Worm (Caenorhabditis elegans): ENCODE results near the gene F56A8.8.
"Not testable (repeated sequence)": the region's sequence is repeated elsewhere in the genome, so short reads cannot be mapped to it uniquely, and the experiment has no call there.

F56A8.8 gene

DNA sequence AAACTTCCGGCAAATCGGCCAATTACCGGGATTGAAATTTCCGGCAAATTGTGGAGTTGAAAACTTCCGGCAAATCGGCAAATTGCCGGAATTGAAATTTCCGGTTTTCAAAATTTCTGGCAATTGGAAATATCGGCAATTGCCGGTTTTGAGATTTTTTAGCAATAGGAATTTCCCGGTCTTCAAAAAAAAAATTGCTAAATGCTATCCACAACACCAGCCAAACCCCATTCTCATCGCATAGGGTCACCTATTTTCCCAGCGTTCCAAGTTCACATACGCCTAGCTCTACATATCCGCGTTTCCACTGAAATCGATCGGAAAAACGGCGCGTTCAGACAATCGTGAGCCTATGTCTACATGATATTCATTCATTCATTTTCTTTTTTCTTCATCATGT lies at the start of gene F56A8.8:
Gene F56A8.8, plus strand, starts transcription at position 301 of the 400 bp plus-strand sequence.
- TF ChIP-seq pax-1 (tag; optimal IDR thresholded peaks at IDR 0.05) = no peak
- no peak for TF ChIP-seq sox-2 (GFP tag; IDR thresholded peaks at IDR 0.05)
- TF ChIP-seq F13H6.1 (tag; optimal IDR thresholded peaks at IDR 0.05) = no peak
- TF ChIP-seq madf-2 (tag; optimal IDR thresholded peaks at IDR 0.05) = no peak
- TF ChIP-seq sdc-2 (tag; optimal IDR thresholded peaks at IDR 0.05) = no peak
- TF ChIP-seq odd-2 (tag; optimal IDR thresholded peaks at IDR 0.05) = no peak
- TF ChIP-seq nfya-1 (tag; optimal IDR thresholded peaks at IDR 0.05) = no peak
- TF ChIP-seq che-1 (tag; optimal IDR thresholded peaks at IDR 0.05) = no peak
- TF ChIP-seq ceh-34 (tag; optimal IDR thresholded peaks at IDR 0.05) = no peak
- TF ChIP-seq elt-2 (tag; optimal IDR thresholded peaks at IDR 0.05) = no peak
- no peak for TF ChIP-seq rnt-1 (tag; optimal IDR thresholded peaks at IDR 0.05)
- TF ChIP-seq ref-2 (tag; optimal IDR thresholded peaks at IDR 0.05) = no peak
- no peak for TF ChIP-seq tbx-7 (tag; optimal IDR thresholded peaks at IDR 0.05)
- TF ChIP-seq ceh-9 (tag; optimal IDR thresholded peaks at IDR 0.05) = no peak
- no peak for TF ChIP-seq fkh-10 (GFP tag; optimal IDR thresholded peaks at IDR 0.05)
- no peak for TF ChIP-seq eyg-1 (tag; optimal IDR thresholded peaks at IDR 0.05)
- TF ChIP-seq ceh-30 (tag; optimal IDR thresholded peaks at IDR 0.05) = no peak
- TF ChIP-seq npax-4 (tag; optimal IDR thresholded peaks at IDR 0.05) = no peak
- no peak for TF ChIP-seq gmeb-2 (tag; optimal IDR thresholded peaks at IDR 0.05)

DNA sequence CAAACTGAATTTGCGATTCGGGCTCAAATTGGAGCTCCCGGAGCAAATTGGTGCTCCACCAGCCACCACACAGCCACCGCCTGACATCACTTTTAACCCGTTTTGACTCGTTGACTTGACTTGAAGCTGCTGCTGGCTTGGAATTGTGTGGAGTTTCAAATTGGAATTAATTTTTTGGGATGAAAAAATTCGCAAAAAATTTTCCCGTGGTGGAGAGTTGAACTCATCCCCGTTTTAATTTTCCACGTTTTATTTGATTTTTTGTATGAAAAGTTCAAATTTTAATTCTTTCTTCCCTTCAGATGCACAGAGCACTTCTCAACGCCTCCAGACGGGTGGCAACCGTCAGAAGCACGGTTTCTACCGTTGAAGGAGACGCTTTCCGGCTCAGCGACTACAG lies 40.2 kb upstream of the F56A8.8 start, which contains the start of gene Y43F4A.4:
Gene Y43F4A.4, plus strand, starts transcription at position 301 of the 400 bp plus-strand sequence.
- TF ChIP-seq ceh-6 (GFP tag; optimal IDR thresholded peaks at IDR 0.05); npax-4 (tag; optimal IDR thresholded peaks at IDR 0.05); ceh-48 (tag; optimal IDR thresholded peaks at IDR 0.05): not testable (repeated sequence)

DNA sequence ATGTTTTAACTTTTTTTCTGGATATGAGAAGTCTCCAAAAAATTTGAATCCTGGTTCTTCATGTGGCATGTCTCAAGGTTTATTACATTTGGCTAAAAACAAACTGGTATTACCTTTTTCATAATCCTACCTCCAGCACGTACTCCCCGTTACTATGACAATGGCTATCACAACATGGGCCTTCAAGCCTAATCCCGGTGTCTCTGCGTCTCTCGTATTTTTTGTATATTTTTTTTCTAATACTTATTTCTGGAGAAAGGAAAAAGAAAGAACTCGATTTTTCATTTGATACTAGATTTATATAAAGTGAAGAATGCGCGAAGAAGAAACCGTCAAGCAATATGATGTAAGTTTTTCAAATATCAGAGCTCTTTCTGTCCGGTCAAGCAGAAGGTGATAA lies 39.3 kb upstream of the F56A8.8 start, which contains the start of gene anoh-1:
Gene anoh-1, plus strand, starts transcription at position 301 of the 400 bp plus-strand sequence.
- TF ChIP-seq K02D7.2 (tag; optimal IDR thresholded peaks at IDR 0.05) (no peak), eyg-1 (tag; optimal IDR thresholded peaks at IDR 0.05) (no peak), pros-1 (tag; optimal IDR thresholded peaks at IDR 0.05) (no peak), unc-42 (tag; optimal IDR thresholded peaks at IDR 0.05) (no peak), ttx-3 (tag; optimal IDR thresholded peaks at IDR 0.05) (no peak)

DNA sequence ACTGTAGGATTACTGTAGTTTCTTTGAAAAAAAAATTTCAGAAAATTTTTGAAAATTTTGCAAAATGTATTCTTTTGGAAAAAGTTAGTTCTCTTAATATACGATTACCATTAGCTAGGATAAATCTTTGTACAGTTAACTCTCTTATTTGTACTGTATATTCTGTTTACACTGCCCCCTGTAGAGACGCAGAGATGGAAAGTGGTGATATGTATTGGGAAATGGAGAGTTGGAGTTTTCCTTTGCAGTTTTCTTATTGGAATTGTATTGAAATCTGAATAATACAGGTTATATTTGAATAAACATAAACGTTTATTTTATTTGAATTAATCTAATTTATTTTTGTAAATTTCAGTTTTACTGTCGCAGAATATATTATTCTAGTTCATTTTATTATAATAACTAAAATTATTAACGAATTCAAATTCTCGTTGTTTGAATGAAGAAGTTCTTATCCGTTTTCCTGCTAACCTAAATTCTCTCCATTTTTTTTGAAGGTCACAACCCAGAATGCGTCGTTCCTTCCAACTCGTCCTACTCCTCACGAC lies 31.3 kb upstream of the F56A8.8 start, which contains the start of gene F56A8.9:
Gene F56A8.9, plus strand, starts transcription at position 498 of the 548 bp plus-strand sequence.
- TF ChIP-seq odd-2 (tag; optimal IDR thresholded peaks at IDR 0.05) (no peak), pha-4 (tag; optimal IDR thresholded peaks at IDR 0.05) (no peak), eyg-1 (tag; optimal IDR thresholded peaks at IDR 0.05) (no peak), ceh-30 (tag; optimal IDR thresholded peaks at IDR 0.05) (no peak), npax-4 (tag; optimal IDR thresholded peaks at IDR 0.05) (no peak), unc-55 (GFP tag; optimal IDR thresholded peaks at IDR 0.05) (no peak), tbx-7 (tag; optimal IDR thresholded peaks at IDR 0.05) (no peak), madf-2 (tag; optimal IDR thresholded peaks at IDR 0.05) (no peak), ttx-3 (tag; optimal IDR thresholded peaks at IDR 0.05) (no peak), pag-3 (tag; optimal IDR thresholded peaks at IDR 0.05; ENCODE audit: borderline replicate concordance) (no peak), ahr-1 (tag; optimal IDR thresholded peaks at IDR 0.05) (no peak)

DNA sequence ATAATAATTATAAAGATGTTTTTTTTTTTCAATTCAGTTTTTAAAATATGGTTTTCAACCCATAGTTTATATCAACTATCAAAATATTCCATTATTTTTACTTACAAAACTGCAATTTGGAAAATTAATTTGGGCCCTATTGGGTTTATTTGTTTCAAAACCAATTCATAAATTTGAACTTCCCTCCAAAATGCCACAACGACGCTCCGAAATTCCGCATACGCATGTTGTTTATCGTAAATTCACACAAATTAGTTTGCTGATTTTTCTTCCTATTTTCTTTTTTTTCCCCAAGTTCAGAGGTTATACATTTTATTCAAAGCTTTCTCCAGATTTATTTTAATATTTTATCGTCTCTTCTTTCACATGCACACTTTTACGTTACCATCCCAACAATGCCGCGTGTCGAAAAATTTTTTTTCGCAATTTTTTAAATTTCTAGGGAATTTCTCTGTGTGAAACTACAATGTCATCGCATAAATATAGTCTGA lies 29.0 kb upstream of the F56A8.8 start, which contains the start of gene F56A8.3:
Gene F56A8.3, plus strand, starts transcription at position 441 of the 491 bp plus-strand sequence.
- TF ChIP-seq C38D4.7 (GFP tag; optimal IDR thresholded peaks at IDR 0.05) (no peak), ceh-45 (GFP tag; IDR thresholded peaks at IDR 0.05) (no peak), ztf-16 (tag; optimal IDR thresholded peaks at IDR 0.05) (no peak), unc-55 (GFP tag; optimal IDR thresholded peaks at IDR 0.05) (no peak), syd-9 (tag; optimal IDR thresholded peaks at IDR 0.05) (no peak), nfya-1 (tag; optimal IDR thresholded peaks at IDR 0.05) (peak; percentile 30), K02D7.2 (tag; optimal IDR thresholded peaks at IDR 0.05) (peak; percentile 8), npax-4 (tag; optimal IDR thresholded peaks at IDR 0.05) (no peak), C08G9.2 (tag; optimal IDR thresholded peaks at IDR 0.05) (no peak), nhr-232 (tag; optimal IDR thresholded peaks at IDR 0.05) (no peak), fkh-6 (tag; optimal IDR thresholded peaks at IDR 0.05) (no peak)

All from whole organism, late embryonic.